Worm (Caenorhabditis elegans): Measurements from ENCODE around the gene F14D2.5.

Gene F14D2.5

ce11 chrII:3387503-3387902, 47.2 kb downstream of the F14D2.5 start, which contains the start of gene T06D4.6:
Gene T06D4.6, minus strand, starts transcription at chrII:3387603.
- no peak for TF ChIP-seq mdl-1 (tag; optimal IDR thresholded peaks at IDR 0.05)
- no peak for TF ChIP-seq F13H6.1 (tag; optimal IDR thresholded peaks at IDR 0.05)
- no peak for TF ChIP-seq elt-3 (tag; optimal IDR thresholded peaks at IDR 0.05)
- TF ChIP-seq lin-11 (tag; optimal IDR thresholded peaks at IDR 0.05) = no peak
- TF ChIP-seq mbf-1 (tag; optimal IDR thresholded peaks at IDR 0.05) = no peak
- no peak for TF ChIP-seq skn-1 (tag; optimal IDR thresholded peaks at IDR 0.05)
- TF ChIP-seq unc-62 (GFP tag; optimal IDR thresholded peaks at IDR 0.05) = no peak
- TF ChIP-seq nhr-237 (tag; optimal IDR thresholded peaks at IDR 0.05) = no peak
- no peak for TF ChIP-seq Y55F3AM.14 (GFP tag; optimal IDR thresholded peaks at IDR 0.05)
- TF ChIP-seq lin-39 (tag; optimal IDR thresholded peaks at IDR 0.05) = no peak
- TF ChIP-seq blmp-1 (tag; optimal IDR thresholded peaks at IDR 0.05; ENCODE audit: insufficient read depth) = no peak
- TF ChIP-seq unc-55 (GFP tag; optimal IDR thresholded peaks at IDR 0.05) = no peak
- TF ChIP-seq nhr-6 (tag; optimal IDR thresholded peaks at IDR 0.05) = no peak
- TF ChIP-seq peb-1 (tag; optimal IDR thresholded peaks at IDR 0.05) = no peak
- no peak for TF ChIP-seq nhr-77 (tag; optimal IDR thresholded peaks at IDR 0.05)
- no peak for TF ChIP-seq lsy-2 (tag; optimal IDR thresholded peaks at IDR 0.05)
- no peak for TF ChIP-seq ztf-4 (tag; optimal IDR thresholded peaks at IDR 0.05)
